Worm (Caenorhabditis elegans): ENCODE results near the gene F20C5.6.

F20C5.6 gene

DNA sequence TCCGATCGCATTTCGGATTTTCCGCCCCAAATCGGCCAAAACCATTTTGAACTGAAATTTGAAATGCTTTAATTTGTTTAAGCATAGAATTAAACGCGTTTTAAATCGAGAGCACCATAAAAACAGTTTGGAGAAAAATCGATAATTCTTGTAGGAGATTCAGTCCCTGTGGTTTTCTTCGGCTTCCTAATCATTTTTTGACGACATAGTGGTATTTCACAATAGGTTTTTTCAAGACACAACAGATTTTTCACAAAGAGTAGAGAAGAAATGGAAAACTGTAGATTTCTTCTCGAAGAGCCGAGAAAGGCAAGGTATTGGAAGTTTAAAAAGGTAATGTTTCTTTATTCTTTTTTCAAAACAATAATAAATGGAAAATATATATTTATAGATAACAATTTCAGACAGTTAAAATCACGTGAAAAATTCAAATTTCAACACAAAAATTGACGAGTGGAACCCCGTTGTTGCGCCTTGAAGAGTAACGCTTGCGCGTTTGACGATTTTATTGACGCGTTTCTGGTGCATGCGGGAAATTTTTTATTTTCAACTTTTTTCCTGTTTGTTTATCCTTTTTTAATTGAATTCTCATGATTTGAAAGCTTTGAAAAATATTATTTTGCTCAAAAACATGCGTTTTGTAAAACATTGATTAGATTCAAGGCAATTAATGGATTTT, 29.2 kb downstream of the F20C5.6 start, which contains the start of gene F21D5.7:
F21D5.7 (minus strand) TSS at position 51 of the 679 bp plus-strand sequence.
- TF ChIP-seq unc-62 (GFP tag; optimal IDR thresholded peaks at IDR 0.05): no peak

DNA sequence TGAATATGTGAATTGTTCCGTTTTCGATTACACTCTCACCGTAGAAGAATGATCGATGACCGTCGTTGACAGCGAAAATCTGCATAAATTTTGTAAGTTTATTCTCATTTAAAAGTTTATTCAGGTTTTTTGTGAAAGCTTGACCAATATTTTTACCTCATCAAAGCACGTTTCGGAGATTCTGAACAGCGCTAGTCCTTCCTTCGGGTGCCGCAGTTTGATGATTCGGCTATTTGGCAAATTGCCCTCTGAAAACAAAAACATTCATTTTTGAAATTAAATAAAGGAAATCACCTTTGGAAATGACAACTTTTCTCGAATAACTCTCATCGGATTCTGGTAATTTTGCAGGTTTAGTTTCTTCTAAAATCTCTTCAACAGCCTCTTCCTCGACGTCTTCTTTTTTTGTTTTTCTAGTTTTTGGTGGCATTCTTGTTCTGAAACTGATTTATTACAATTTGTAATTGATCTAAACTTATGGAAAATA, 32.0 kb downstream of the F20C5.6 start, which contains the start of gene F21D5.6:
F21D5.6 (minus strand) TSS at position 437 of the 487 bp plus-strand sequence.
- TF ChIP-seq unc-62 (GFP tag; optimal IDR thresholded peaks at IDR 0.05): no peak

DNA sequence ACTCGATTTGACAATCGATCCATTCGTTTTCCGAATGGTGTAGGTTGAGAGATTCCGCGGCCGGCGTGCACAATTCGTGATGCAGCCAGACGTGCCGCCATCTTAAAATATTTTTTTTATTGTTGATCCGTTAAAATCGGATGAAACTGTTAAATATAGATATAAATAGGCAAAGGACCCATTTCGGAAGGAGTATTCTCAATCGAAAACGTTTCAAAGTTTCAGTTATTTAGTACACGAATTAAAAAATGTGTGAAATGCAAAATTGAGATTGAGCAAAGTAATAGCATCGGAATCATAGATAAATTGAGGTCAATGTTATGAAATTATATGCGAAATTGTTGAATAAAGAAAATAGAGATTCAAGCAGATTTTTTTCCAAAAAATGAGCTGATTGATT, 33.1 kb downstream of the F20C5.6 start, which contains the start of gene mrps-33:
mrps-33 (minus strand) TSS at position 101 of the 400 bp plus-strand sequence.
- TF ChIP-seq unc-62 (GFP tag; optimal IDR thresholded peaks at IDR 0.05): no peak

DNA sequence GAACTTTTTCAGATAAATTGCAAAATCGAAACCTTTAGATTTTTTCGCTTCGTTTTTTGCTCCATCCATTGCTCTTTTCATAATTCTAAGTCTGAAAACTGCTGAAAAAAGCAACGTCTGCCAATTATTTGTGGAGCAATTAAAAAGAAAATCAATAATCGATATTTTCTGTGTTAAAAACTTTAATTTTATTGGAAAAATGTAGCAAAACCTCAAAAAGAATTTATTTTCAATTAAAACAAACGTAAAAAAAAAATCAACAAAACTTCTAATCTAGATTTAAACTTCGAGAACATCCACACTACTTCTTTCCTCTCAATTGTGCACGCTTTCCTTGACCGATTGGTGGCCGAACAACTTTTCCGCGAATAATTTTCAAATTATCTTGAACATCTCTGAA, 33.7 kb downstream of the F20C5.6 start, which contains the start of gene F21D5.5:
F21D5.5 (minus strand) TSS at position 101 of the 400 bp plus-strand sequence.
- no peak for TF ChIP-seq unc-62 (GFP tag; optimal IDR thresholded peaks at IDR 0.05)

DNA sequence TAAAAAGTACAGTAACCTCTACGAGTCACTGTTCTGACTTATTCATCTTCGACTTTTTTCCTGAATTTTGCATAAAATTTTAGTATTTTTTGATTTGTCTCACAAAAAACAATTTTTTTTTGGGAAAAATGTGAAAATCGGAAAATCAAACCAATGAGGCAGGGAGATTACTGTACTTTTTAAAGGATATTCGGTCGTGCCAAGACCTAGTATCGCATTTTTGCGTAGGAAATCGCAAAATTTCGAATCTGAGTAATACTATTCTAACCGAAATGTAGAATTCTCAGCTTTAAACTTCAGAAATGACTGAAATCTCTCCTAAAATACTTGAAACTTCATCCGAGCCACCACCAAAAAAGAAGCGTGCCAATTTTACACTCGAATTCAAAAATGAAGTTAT, 35.2 kb downstream of the F20C5.6 start, which contains the start of gene F21D5.4:
F21D5.4 (plus strand) TSS at position 301 of the 400 bp plus-strand sequence.
- no peak for TF ChIP-seq unc-62 (GFP tag; optimal IDR thresholded peaks at IDR 0.05)

DNA sequence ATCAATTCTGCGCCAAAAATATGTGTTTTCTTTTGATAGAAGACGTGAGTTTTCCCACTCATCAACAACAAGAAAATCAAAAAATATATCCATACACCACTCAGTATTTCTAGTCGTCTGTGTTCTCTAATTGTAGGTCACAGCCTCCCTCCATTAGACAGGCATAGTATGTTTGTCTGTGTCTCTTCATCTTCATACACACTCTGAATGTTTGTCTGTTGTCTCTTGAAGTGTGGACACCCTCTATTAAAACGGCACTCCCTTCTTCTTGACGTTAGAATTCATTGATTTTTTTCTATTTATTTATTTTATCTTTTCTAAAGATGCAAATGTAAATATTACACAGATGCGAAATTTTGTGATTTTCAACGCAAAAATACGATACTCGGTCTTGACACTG, 35.7 kb downstream of the F20C5.6 start:
- no peak for TF ChIP-seq unc-62 (GFP tag; optimal IDR thresholded peaks at IDR 0.05)

DNA sequence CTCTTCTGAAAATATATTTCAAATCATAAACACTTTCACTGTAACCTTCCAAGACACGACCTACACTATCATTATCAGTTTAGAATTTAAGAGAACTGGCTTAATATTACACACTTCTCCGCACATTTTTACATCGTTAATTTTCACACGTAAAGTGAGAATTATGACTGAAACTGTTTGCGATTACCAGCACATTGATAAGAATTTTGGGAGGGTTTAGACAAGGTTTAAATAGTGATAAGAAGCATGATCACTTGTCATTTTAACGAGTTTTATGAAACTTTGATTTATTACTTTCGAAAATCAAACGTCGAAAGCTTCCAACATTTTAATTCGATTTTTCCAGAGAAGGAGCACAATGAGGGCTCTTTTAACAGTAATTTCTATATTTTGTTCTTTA, 42.5 kb downstream of the F20C5.6 start, which contains the start of gene F21D5.3:
F21D5.3 (plus strand) TSS at position 347 of the 400 bp plus-strand sequence.
- no peak for TF ChIP-seq unc-62 (GFP tag; optimal IDR thresholded peaks at IDR 0.05)

DNA sequence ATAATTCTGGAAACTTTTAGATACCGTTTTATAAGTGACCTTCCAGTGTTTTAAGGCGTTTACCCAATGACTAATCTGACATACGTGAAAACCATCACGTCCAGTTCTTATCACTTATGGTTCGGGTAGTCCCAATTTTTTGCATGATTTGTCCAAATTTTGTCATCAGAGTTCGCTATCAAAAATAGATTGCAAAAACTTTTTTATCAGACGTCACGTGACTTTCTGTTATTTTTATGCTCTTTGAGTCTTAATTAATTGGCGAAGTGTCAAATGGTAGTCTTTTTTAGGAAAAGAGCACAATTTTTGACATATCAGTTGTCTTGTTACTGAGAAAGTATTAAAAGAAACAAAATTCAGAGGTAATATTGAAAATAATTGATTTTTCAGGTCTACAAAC, 43.4 kb downstream of the F20C5.6 start:
- no peak for TF ChIP-seq unc-62 (GFP tag; optimal IDR thresholded peaks at IDR 0.05)

DNA sequence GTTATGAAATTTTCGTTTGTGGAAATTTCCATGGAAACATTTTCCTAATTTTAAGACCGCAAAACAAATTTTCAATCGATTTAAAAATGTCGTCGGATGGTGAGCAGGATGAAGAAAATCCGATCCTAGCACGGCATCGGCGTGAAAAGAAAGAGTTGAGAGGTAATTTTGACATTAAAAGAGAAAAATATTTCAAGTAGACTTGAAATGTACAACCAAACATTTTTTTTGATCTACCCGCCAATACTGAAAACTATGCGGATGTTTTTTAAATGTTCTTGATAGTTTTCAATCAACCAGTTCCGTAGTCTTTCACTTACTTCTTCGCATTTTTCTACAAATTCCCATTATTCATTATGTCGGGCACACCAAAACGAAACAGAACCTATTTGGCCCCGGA, 44.9 kb downstream of the F20C5.6 start, which contains the start of gene otub-3:
otub-3 (plus strand) TSS at position 56 of the 400 bp plus-strand sequence.
- TF ChIP-seq unc-62 (GFP tag; optimal IDR thresholded peaks at IDR 0.05): no peak

DNA sequence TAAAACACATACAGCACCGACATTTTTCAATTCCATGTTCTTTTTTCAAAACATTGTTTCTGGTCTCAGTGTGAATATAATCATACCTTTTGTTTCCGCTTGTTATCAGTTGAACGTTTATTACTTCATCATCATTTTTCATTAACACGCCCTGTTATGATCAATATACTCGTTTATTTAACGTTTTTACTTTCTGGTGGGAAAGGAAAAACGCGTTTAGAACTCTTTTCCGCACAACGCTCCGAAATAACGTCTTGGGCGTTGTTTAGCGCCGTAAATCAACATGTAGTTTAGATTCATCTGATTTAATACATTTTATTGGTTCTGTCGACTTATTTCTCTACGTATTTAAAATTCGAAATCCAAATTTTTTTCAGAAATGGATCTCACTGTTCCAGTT, 47.7 kb downstream of the F20C5.6 start, which contains the start of gene pgm-3:
pgm-3 (plus strand) TSS at position 378 of the 400 bp plus-strand sequence.
- no peak for TF ChIP-seq unc-62 (GFP tag; optimal IDR thresholded peaks at IDR 0.05)

DNA sequence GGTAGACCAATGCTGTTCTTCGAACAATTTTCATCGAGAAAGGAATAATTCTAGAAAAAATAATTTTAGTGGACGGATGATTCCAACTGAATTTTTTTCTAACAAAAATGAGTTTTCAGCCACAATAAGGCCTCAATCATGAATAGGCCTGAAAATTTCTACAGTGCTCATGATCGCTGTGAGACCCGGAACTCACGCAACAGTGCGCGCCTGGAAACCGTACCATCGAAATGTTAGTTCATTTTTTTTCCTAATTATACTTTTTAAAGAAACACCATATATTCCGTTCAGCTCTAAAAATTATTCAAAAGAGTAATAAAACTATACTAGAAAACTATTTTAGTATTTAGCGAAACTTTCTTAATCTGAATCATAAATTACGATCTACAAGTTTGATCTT, 48.1 kb downstream of the F20C5.6 start:
- no peak for TF ChIP-seq unc-62 (GFP tag; optimal IDR thresholded peaks at IDR 0.05)

DNA sequence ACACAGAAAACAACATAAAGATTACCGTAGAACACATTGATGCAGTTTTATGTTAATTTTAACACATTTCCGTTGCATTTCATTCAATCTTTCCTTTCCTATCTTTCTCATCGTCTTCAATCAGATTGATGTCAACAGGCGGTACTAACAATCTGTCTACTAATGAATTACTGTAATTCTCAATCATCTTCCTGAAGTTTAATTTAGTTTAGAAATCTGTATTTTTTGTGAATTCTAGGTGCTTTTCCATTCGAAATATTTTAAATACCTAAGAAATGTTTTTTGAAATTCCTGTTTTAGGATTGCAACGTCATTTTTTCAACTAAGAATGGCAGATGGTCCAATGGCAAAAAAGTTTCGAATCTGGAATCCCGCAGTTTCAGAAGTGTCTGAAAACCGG, 49.3 kb downstream of the F20C5.6 start, which contains the start of gene F21D5.9:
F21D5.9 (plus strand) TSS at position 301 of the 400 bp plus-strand sequence.
- TF ChIP-seq unc-62 (GFP tag; optimal IDR thresholded peaks at IDR 0.05): no peak

DNA sequence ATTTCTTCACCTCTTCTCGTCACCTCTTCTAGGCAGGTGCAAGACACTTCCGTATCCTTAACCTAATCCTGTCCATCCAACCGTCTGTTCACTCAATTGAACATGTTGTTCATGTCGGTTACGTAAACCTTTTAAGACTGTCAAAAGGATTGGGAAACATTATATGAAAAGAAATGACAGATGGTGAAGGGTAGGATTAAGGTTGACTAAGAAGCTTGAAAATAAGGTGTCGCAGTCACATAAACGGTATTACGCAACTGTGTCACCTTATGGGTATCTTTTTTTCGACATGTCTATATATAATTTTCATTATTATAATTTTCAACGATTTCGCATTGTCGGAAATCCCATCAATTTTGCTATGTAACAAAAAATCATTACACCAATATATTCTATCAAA, 50.2 kb downstream of the F20C5.6 start:
- no peak for TF ChIP-seq unc-62 (GFP tag; optimal IDR thresholded peaks at IDR 0.05)
